Worm (Caenorhabditis elegans) whole organism, L4/young adult: ENCODE data around the gene C16C8.7.

Experiments
- W03F9.2 ChIP-seq: fragments of 150-350 bp; optimal IDR thresholded peaks from 2 replicates; lab custom pipeline; 2014; ENCODE audit warnings: missing biosample characterization, missing genetic modification characterization
- dao-5 ChIP-seq: sonication (generic microtip); optimal IDR thresholded peaks from 2 replicates; lab custom pipeline; 2016; ENCODE audit warnings: missing genotype, missing genetic modification characterization, moderate library complexity, missing compliant biosample characterization
- him-1 ChIP-seq: sonication (generic microtip); optimal IDR thresholded peaks from 2 replicates; lab custom pipeline; 2016; ENCODE audit warnings: missing genotype, missing genetic modification reagents, missing genetic modification characterization, missing compliant biosample characterization

- TF ChIP-seq dao-5 (tag; lab: Kevin White, UChicago) (no peak), him-1 (tag; lab: Kevin White, UChicago) (no peak), W03F9.2 (tag; lab: Kevin White, UChicago) (no peak)
Observed at ce11 chrII:3437393-3437792, 22.6 kb downstream of the C16C8.7 start.
